Worm (Caenorhabditis elegans): ENCODE results near the gene T28D6.7.

The T28D6.7 gene

ce11 chrIII:11318131-11318530 lies 28.2 kb downstream of the T28D6.7 start, which contains the start of gene teg-1:
teg-1 (minus strand) TSS chrIII:11318231.
- TF ChIP-seq pqm-1 (tag; optimal IDR thresholded peaks at IDR 0.05) (no peak), daf-12 (tag; optimal IDR thresholded peaks at IDR 0.05) (no peak), lsy-12 (tag; optimal IDR thresholded peaks at IDR 0.05) (no peak), fkh-2 (tag; optimal IDR thresholded peaks at IDR 0.05) (no peak), nhr-25 (tag; optimal IDR thresholded peaks at IDR 0.05) (no peak), ceh-9 (tag; optimal IDR thresholded peaks at IDR 0.05) (no peak), ama-1 (optimal IDR thresholded peaks at IDR 0.05) (no peak), R02D3.7 (tag; optimal IDR thresholded peaks at IDR 0.05) (no peak), aly-2 (tag; optimal IDR thresholded peaks at IDR 0.05) (no peak), ceh-28 (tag; optimal IDR thresholded peaks at IDR 0.05) (no peak), zag-1 (tag; optimal IDR thresholded peaks at IDR 0.05) (no peak), nhr-11 (tag; optimal IDR thresholded peaks at IDR 0.05) (no peak), lin-15B (tag; optimal IDR thresholded peaks at IDR 0.05) (no peak), nhr-43 (tag; optimal IDR thresholded peaks at IDR 0.05; ENCODE audit: poor library complexity, severe bottlenecking) (no peak), unc-39 (tag; optimal IDR thresholded peaks at IDR 0.05) (no peak), sea-2 (GFP tag; optimal IDR thresholded peaks at IDR 0.05) (no peak)

DNA sequence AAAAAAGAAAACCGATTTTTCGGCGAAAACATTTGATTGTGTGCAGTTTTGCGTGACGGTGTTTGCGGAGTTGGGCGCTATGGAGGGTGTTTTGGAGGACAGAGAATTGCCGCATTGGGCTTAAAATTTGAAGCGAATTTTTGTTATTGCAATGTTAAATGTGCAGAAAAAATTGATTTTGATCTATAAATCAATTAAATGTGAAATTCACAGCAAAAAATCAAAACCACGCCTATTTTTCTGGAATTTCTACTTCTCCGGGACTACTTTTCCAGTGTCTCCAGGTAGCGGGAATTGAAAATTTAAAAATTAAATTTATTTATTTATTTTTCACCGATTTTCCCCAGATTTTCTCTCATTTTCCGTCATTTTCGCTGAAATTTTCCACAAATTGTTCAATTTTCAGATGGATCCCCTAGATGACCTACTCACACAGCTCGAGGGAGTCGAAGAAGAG lies 29.1 kb downstream of the T28D6.7 start, which contains the start of gene mcm-10:
Gene mcm-10, plus strand, starts transcription at position 407 of the 457 bp plus-strand sequence.
- TF ChIP-seq ama-1 (optimal IDR thresholded peaks at IDR 0.05) (peak; percentile 11), R02D3.7 (tag; optimal IDR thresholded peaks at IDR 0.05) (peak; percentile 18), ztf-4 (tag; optimal IDR thresholded peaks at IDR 0.05) (no peak), skn-1 (tag; optimal IDR thresholded peaks at IDR 0.05) (peak; percentile 36), unc-62 (GFP tag; optimal IDR thresholded peaks at IDR 0.05) (no peak), nfya-1 (tag; optimal IDR thresholded peaks at IDR 0.05; ENCODE audit: insufficient read depth) (peak; percentile 67), pqm-1 (tag; optimal IDR thresholded peaks at IDR 0.05) (peak; percentile 12), elt-2 (tag; optimal IDR thresholded peaks at IDR 0.05) (peak; percentile 38), lin-39 (tag; optimal IDR thresholded peaks at IDR 0.05) (peak; percentile 43), ceh-9 (tag; optimal IDR thresholded peaks at IDR 0.05) (no peak), nhr-43 (tag; optimal IDR thresholded peaks at IDR 0.05; ENCODE audit: poor library complexity, severe bottlenecking) (no peak), lin-15B (tag; optimal IDR thresholded peaks at IDR 0.05) (peak; percentile 72), fkh-10 (GFP tag; optimal IDR thresholded peaks at IDR 0.05) (peak; percentile 45), nhr-12 (tag; optimal IDR thresholded peaks at IDR 0.05) (no peak), elt-3 (tag; optimal IDR thresholded peaks at IDR 0.05) (no peak), hmg-11 (tag; optimal IDR thresholded peaks at IDR 0.05) (peak; percentile 83), unc-39 (tag; optimal IDR thresholded peaks at IDR 0.05) (no peak), pha-4 (tag; optimal IDR thresholded peaks at IDR 0.05) (peak; percentile 23), lsy-12 (tag; optimal IDR thresholded peaks at IDR 0.05) (no peak), aly-2 (tag; optimal IDR thresholded peaks at IDR 0.05) (no peak), ceh-82 (tag; optimal IDR thresholded peaks at IDR 0.05) (no peak), nhr-23 (tag; optimal IDR thresholded peaks at IDR 0.05) (peak; percentile 39), nhr-237 (tag; optimal IDR thresholded peaks at IDR 0.05) (no peak), eor-1 (tag; optimal IDR thresholded peaks at IDR 0.05) (no peak), fos-1 (tag; optimal IDR thresholded peaks at IDR 0.05) (no peak), jun-1 (tag; optimal IDR thresholded peaks at IDR 0.05) (peak; percentile 63), nhr-67 (tag; optimal IDR thresholded peaks at IDR 0.05) (no peak), elt-1 (tag; optimal IDR thresholded peaks at IDR 0.05) (no peak), tbx-2 (tag; optimal IDR thresholded peaks at IDR 0.05) (no peak), snpc-4 (tag; optimal IDR thresholded peaks at IDR 0.05) (no peak), mdl-1 (tag; optimal IDR thresholded peaks at IDR 0.05) (no peak), sea-2 (GFP tag; optimal IDR thresholded peaks at IDR 0.05) (no peak), egl-5 (tag; optimal IDR thresholded peaks at IDR 0.05) (peak; percentile 20), ztf-11 (tag; optimal IDR thresholded peaks at IDR 0.05) (no peak), mml-1 (tag; optimal IDR thresholded peaks at IDR 0.05) (no peak), fkh-2 (tag; optimal IDR thresholded peaks at IDR 0.05) (no peak), zag-1 (tag; optimal IDR thresholded peaks at IDR 0.05) (no peak), nhr-77 (tag; optimal IDR thresholded peaks at IDR 0.05) (no peak), nhr-76 (tag; optimal IDR thresholded peaks at IDR 0.05) (no peak), ceh-16 (tag; optimal IDR thresholded peaks at IDR 0.05) (no peak), daf-12 (tag; optimal IDR thresholded peaks at IDR 0.05) (no peak), nhr-28 (tag; optimal IDR thresholded peaks at IDR 0.05) (no peak), egl-27 (tag; optimal IDR thresholded peaks at IDR 0.05) (no peak), nhr-25 (tag; optimal IDR thresholded peaks at IDR 0.05) (peak; percentile 46), nhr-11 (tag; optimal IDR thresholded peaks at IDR 0.05) (no peak), ZK546.5 (tag; optimal IDR thresholded peaks at IDR 0.05) (no peak), ceh-28 (tag; optimal IDR thresholded peaks at IDR 0.05) (peak; percentile 35)

All from whole organism, L3 larva.